Worm (Caenorhabditis elegans) whole organism, early embryonic: ENCODE measurements around the gene erp-44.2.

Experiments used
- F13C5.2 ChIP-seq: sonication (generic microtip); optimal IDR thresholded peaks from 2 replicates; lab custom pipeline; 2017; ENCODE audit warnings: mild to moderate bottlenecking, missing genetic modification characterization, inconsistent platforms, missing compliant biosample characterization
- ama-1 ChIP-seq: fragments of 150-350 bp; optimal IDR thresholded peaks from 2 replicates; lab custom pipeline; 2014
- ceh-13 ChIP-seq: fragments of 200-800 bp; sonication (Bioruptor generic); optimal IDR thresholded peaks from 2 replicates; lab custom pipeline; 2018; ENCODE audit warnings: mild to moderate bottlenecking, missing genetic modification characterization, missing compliant biosample characterization
- ets-7 ChIP-seq: sonication (generic microtip); optimal IDR thresholded peaks from 2 replicates; lab custom pipeline; 2016; ENCODE audit warnings: missing genotype, missing genetic modification characterization, missing compliant biosample characterization
- flt-1 ChIP-seq: fragments of 200-800 bp; sonication (Bioruptor generic); IDR thresholded peaks from 2 replicates; pipeline ENCODE4 v1.3.6; 2022; ENCODE audit warnings: missing genetic modification characterization, missing compliant biosample characterization
- scrt-1 ChIP-seq: fragments of 200-800 bp; sonication (Bioruptor generic); IDR thresholded peaks from 2 replicates; pipeline ENCODE4 v1.3.6; 2022; ENCODE audit warnings: missing genetic modification characterization, missing compliant biosample characterization
- tra-4 ChIP-seq: sonication (generic microtip); optimal IDR thresholded peaks from 2 replicates; lab custom pipeline; 2017; ENCODE audit warnings: missing genetic modification characterization, missing compliant biosample characterization

ce11 chrIV:7794709-7795108 lies 39.8 kb downstream of the erp-44.2 start, which contains the start of gene ntp-1:
- TF ChIP-seq F13C5.2 (tag; lab: Kevin White, UChicago) (no peak), flt-1 (GFP tag; lab: Robert Waterston, UW) (no peak), ceh-13 (no peak), ama-1 (lab: Kevin White, UChicago) (no peak), tra-4 (tag; lab: Kevin White, UChicago) (no peak), ets-7 (tag; lab: Kevin White, UChicago) (no peak), scrt-1 (GFP tag; lab: Robert Waterston, UW) (no peak)
